Worm (Caenorhabditis elegans) whole organism, L4/young adult: Measurements from ENCODE around the gene C54E10.7.

ENCODE experiments used
- W03F9.2 ChIP-seq: fragments of 150-350 bp; optimal IDR thresholded peaks from 2 replicates; lab custom pipeline; 2014; ENCODE audit warnings: missing biosample characterization, missing genetic modification characterization
- dao-5 ChIP-seq: sonication (generic microtip); optimal IDR thresholded peaks from 2 replicates; lab custom pipeline; 2016; ENCODE audit warnings: missing genotype, missing genetic modification characterization, moderate library complexity, missing compliant biosample characterization
- him-1 ChIP-seq: sonication (generic microtip); optimal IDR thresholded peaks from 2 replicates; lab custom pipeline; 2016; ENCODE audit warnings: missing genotype, missing genetic modification reagents, missing genetic modification characterization, missing compliant biosample characterization

- TF ChIP-seq him-1 (tag; lab: Kevin White, UChicago), result no peak
- no peak for TF ChIP-seq W03F9.2 (tag; lab: Kevin White, UChicago)
- TF ChIP-seq dao-5 (tag; lab: Kevin White, UChicago), result no peak
Measured at ce11 chrV:18868517-18868916, 57.1 kb downstream of the C54E10.7 start.
